Fruit fly (Drosophila melanogaster) whole organism, embryonic: ENCODE measurements around the gene IRSp53.
A peak's percentile ranks its signal among the peaks of the same experiment; 100 is the strongest.

ENCODE experiments used
- Abd-B ChIP-seq: fragments of 200-800 bp; sonication (Bioruptor generic); optimal IDR thresholded peaks from 2 replicates; lab custom pipeline; 2018; ENCODE audit warnings: missing biosample characterization, mild to moderate bottlenecking, missing genetic modification characterization, moderate library complexity
- Antp ChIP-seq: fragments of 200-800 bp; sonication (Bioruptor generic); optimal IDR thresholded peaks from 3 replicates; lab custom pipeline; 2016; ENCODE audit warnings: missing biosample characterization, missing genetic modification characterization
- Atf-2 ChIP-seq: fragments of 200-800 bp; sonication (Bioruptor generic); optimal IDR thresholded peaks from 2 replicates; lab custom pipeline; 2016; ENCODE audit warnings: missing biosample characterization, missing genetic modification characterization
- CG10431 ChIP-seq: fragments of 200-800 bp; sonication (Bioruptor generic); optimal IDR thresholded peaks from 3 replicates; lab custom pipeline; 2018; ENCODE audit warnings: missing biosample characterization, mild to moderate bottlenecking, missing genetic modification characterization
- CG11504 ChIP-seq: fragments of 200-800 bp; sonication (Bioruptor generic); optimal IDR thresholded peaks from 3 replicates; lab custom pipeline; 2019; ENCODE audit warnings: missing biosample characterization, mild to moderate bottlenecking, missing genetic modification characterization, moderate library complexity
- CG12769 ChIP-seq: fragments of 200-800 bp; sonication (Bioruptor generic); optimal IDR thresholded peaks from 2 replicates; lab custom pipeline; 2019; ENCODE audit warnings: missing biosample characterization, mild to moderate bottlenecking, missing genetic modification characterization, moderate library complexity
- CG15601 ChIP-seq: fragments of 200-800 bp; sonication (Bioruptor generic); optimal IDR thresholded peaks from 3 replicates; lab custom pipeline; 2019; ENCODE audit warnings: missing biosample characterization, mild to moderate bottlenecking, missing genetic modification characterization, moderate library complexity
- CG16863 ChIP-seq: fragments of 200-800 bp; sonication (Bioruptor generic); optimal IDR thresholded peaks from 3 replicates; lab custom pipeline; 2016; ENCODE audit warnings: missing biosample characterization, missing genetic modification characterization
- CG17361 ChIP-seq: fragments of 200-800 bp; sonication (Bioruptor generic); IDR thresholded peaks from 3 replicates; pipeline ENCODE4 v1.3.6; 2022; ENCODE audit warnings: missing biosample characterization, missing genetic modification characterization
- CG3065 ChIP-seq: fragments of 200-800 bp; sonication (Bioruptor generic); optimal IDR thresholded peaks from 2 replicates; lab custom pipeline; 2016; ENCODE audit warnings: missing biosample characterization, missing genetic modification characterization
- CG32767 ChIP-seq: fragments of 200-800 bp; sonication (Bioruptor generic); IDR thresholded peaks from 2 replicates; pipeline ENCODE4 v1.3.6; 2022; ENCODE audit warnings: missing biosample characterization, missing genetic modification characterization
- CG32772 ChIP-seq: fragments of 200-800 bp; sonication (Bioruptor generic); IDR thresholded peaks from 2 replicates; pipeline ENCODE4 v1.3.6; 2022; ENCODE audit warnings: missing biosample characterization, missing genetic modification characterization
- CG4360 ChIP-seq: fragments of 200-800 bp; sonication (Bioruptor generic); IDR thresholded peaks from 2 replicates; pipeline ENCODE4 v1.3.6; 2022; ENCODE audit warnings: missing biosample characterization, missing genetic modification characterization
- CG6254 ChIP-seq: fragments of 200-800 bp; sonication (Bioruptor generic); optimal IDR thresholded peaks from 3 replicates; lab custom pipeline; 2017; ENCODE audit warnings: mild to moderate bottlenecking, missing biosample characterization, missing genetic modification reagents, missing genetic modification characterization
- CG6272 ChIP-seq: fragments of 200-800 bp; sonication (Bioruptor generic); IDR thresholded peaks from 2 replicates; pipeline ENCODE4 v1.3.6; 2022; ENCODE audit warnings: missing biosample characterization, missing genetic modification characterization
- CG8359 ChIP-seq: fragments of 200-800 bp; sonication (Bioruptor generic); optimal IDR thresholded peaks from 2 replicates; lab custom pipeline; 2017; ENCODE audit warnings: missing biosample characterization, mild to moderate bottlenecking, missing genetic modification characterization, borderline replicate concordance
- CG8924 ChIP-seq: fragments of 200-800 bp; optimal IDR thresholded peaks from 3 replicates; lab custom pipeline; 2019; ENCODE audit warnings: missing biosample characterization, mild to moderate bottlenecking, missing genetic modification characterization, moderate library complexity
- CTCF ChIP-seq: fragments of 200-800 bp; sonication (Bioruptor generic); optimal IDR thresholded peaks from 2 replicates; lab custom pipeline; 2017; ENCODE audit warnings: missing biosample characterization, mild to moderate bottlenecking, missing genetic modification characterization, moderate library complexity
- Dek ChIP-seq: fragments of 200-800 bp; sonication (Bioruptor generic); optimal IDR thresholded peaks from 3 replicates; lab custom pipeline; 2019; ENCODE audit warnings: missing biosample characterization, mild to moderate bottlenecking, missing genetic modification characterization, moderate library complexity
- Dfd ChIP-seq, 2 experiments: fragments of >200 bp; optimal IDR thresholded peaks; 2 replicates each; lab custom pipeline; 2017; ENCODE audit warnings: missing biosample characterization in 2 of 2, missing genetic modification characterization in 2 of 2
- Drgx ChIP-seq: fragments of 200-800 bp; sonication (Bioruptor generic); IDR thresholded peaks from 2 replicates; pipeline ENCODE4 v1.3.6; 2022; ENCODE audit warnings: missing biosample characterization, missing genetic modification characterization
- Fer1 ChIP-seq: fragments of 200-800 bp; sonication (Bioruptor generic); optimal IDR thresholded peaks from 2 replicates; lab custom pipeline; 2017; ENCODE audit warnings: missing biosample characterization, mild to moderate bottlenecking, missing genetic modification characterization
- Fer3 ChIP-seq: fragments of 200-800 bp; sonication (Bioruptor generic); optimal IDR thresholded peaks from 2 replicates; lab custom pipeline; 2018; ENCODE audit warnings: missing biosample characterization, mild to moderate bottlenecking, missing genetic modification characterization, moderate library complexity
- Gsc ChIP-seq: fragments of 200-800 bp; sonication (Bioruptor generic); IDR thresholded peaks from 2 replicates; pipeline ENCODE4 v1.3.6; 2022; ENCODE audit warnings: missing biosample characterization, missing genetic modification characterization
- Gug ChIP-seq: fragments of 200-800 bp; sonication (Bioruptor generic); IDR thresholded peaks from 4 replicates; pipeline ENCODE4 v1.3.6; 2022; ENCODE audit warnings: missing biosample characterization, missing genetic modification characterization
- H15 ChIP-seq: fragments of 200-800 bp; sonication (Bioruptor generic); IDR thresholded peaks from 3 replicates; pipeline ENCODE4 v1.3.6; 2022; ENCODE audit warnings: missing biosample characterization, missing genetic modification characterization
- H2.0 ChIP-seq: fragments of 200-800 bp; sonication (Bioruptor generic); IDR thresholded peaks from 2 replicates; pipeline ENCODE4 v1.3.6; 2022; ENCODE audit warnings: missing biosample characterization, missing genetic modification characterization
- Hey ChIP-seq: fragments of 200-800 bp; sonication (Bioruptor generic); optimal IDR thresholded peaks from 3 replicates; lab custom pipeline; 2018; ENCODE audit warnings: missing biosample characterization, mild to moderate bottlenecking, missing genetic modification characterization
- Lim3 ChIP-seq: fragments of 200-800 bp; sonication (Bioruptor generic); IDR thresholded peaks from 2 replicates; pipeline ENCODE4 v1.3.6; 2022; ENCODE audit warnings: missing biosample characterization, missing genetic modification characterization
- Meics ChIP-seq: fragments of 200-800 bp; sonication (Bioruptor generic); optimal IDR thresholded peaks from 2 replicates; lab custom pipeline; 2017; ENCODE audit warnings: missing biosample characterization, mild to moderate bottlenecking, missing genetic modification characterization
- Six4 ChIP-seq: fragments of 200-800 bp; sonication (Bioruptor generic); optimal IDR thresholded peaks from 2 replicates; lab custom pipeline; 2016; ENCODE audit warnings: missing biosample characterization, missing genetic modification characterization
- Spps ChIP-seq: fragments of 200-800 bp; sonication (Bioruptor generic); optimal IDR thresholded peaks from 2 replicates; lab custom pipeline; 2018; ENCODE audit warnings: missing biosample characterization, mild to moderate bottlenecking, missing genetic modification characterization
- Sry-δ ChIP-seq: fragments of 200-800 bp; sonication (Bioruptor generic); optimal IDR thresholded peaks from 2 replicates; lab custom pipeline; 2016; ENCODE audit warnings: missing biosample characterization, missing genetic modification characterization
- ab ChIP-seq: fragments of 200-800 bp; sonication (Bioruptor generic); optimal IDR thresholded peaks from 2 replicates; lab custom pipeline; 2016; ENCODE audit warnings: missing biosample characterization, missing genetic modification characterization
- bcd ChIP-seq: fragments of 200-800 bp; sonication (Bioruptor generic); optimal IDR thresholded peaks from 2 replicates; lab custom pipeline; 2017; ENCODE audit warnings: missing biosample characterization, mild to moderate bottlenecking, missing genetic modification characterization
- caup ChIP-seq: fragments of 200-800 bp; sonication (Bioruptor generic); optimal IDR thresholded peaks from 3 replicates; lab custom pipeline; 2017; ENCODE audit warnings: missing biosample characterization, mild to moderate bottlenecking, missing genetic modification characterization, moderate library complexity; ENCODE audit not compliant: severe bottlenecking
- chn ChIP-seq: fragments of 200-800 bp; sonication (Bioruptor generic); optimal IDR thresholded peaks from 2 replicates; lab custom pipeline; 2016; ENCODE audit warnings: missing biosample characterization, missing genetic modification characterization
- danr ChIP-seq: fragments of 200-800 bp; sonication (Bioruptor generic); IDR thresholded peaks from 2 replicates; pipeline ENCODE4 v1.3.6; 2022; ENCODE audit warnings: missing biosample characterization, missing genetic modification characterization
- dm ChIP-seq: fragments of 200-800 bp; sonication (Bioruptor generic); optimal IDR thresholded peaks from 3 replicates; lab custom pipeline; 2016; ENCODE audit warnings: missing biosample characterization, missing genetic modification characterization
- dmrt11E ChIP-seq: fragments of 200-800 bp; sonication (Bioruptor generic); optimal IDR thresholded peaks from 3 replicates; lab custom pipeline; 2018; ENCODE audit warnings: missing biosample characterization, mild to moderate bottlenecking, missing genetic modification characterization, moderate library complexity
- eyg ChIP-seq: fragments of 200-800 bp; sonication (Bioruptor generic); optimal IDR thresholded peaks from 3 replicates; lab custom pipeline; 2016; ENCODE audit warnings: missing biosample characterization, missing genetic modification characterization
- fru ChIP-seq: fragments of >200 bp; optimal IDR thresholded peaks from 2 replicates; lab custom pipeline; 2017
- gro ChIP-seq: fragments of 200-800 bp; sonication (Bioruptor generic); optimal IDR thresholded peaks from 2 replicates; lab custom pipeline; 2016; ENCODE audit warnings: missing biosample characterization, missing genetic modification characterization
- ham ChIP-seq: fragments of 200-800 bp; sonication (Bioruptor generic); IDR thresholded peaks from 2 replicates; pipeline ENCODE4 v1.3.6; 2022; ENCODE audit warnings: missing biosample characterization, missing genetic modification characterization
- jing ChIP-seq: fragments of 200-800 bp; sonication (Bioruptor generic); optimal IDR thresholded peaks from 2 replicates; lab custom pipeline; 2018; ENCODE audit warnings: missing biosample characterization, mild to moderate bottlenecking, missing genetic modification characterization
- pan ChIP-seq, 4 experiments: fragments of >200 bp in 3 of 4; fragments of 200-800 bp in 1 of 4; sonication (Bioruptor generic) in 1 of 4; optimal IDR thresholded peaks in 3 of 4; IDR thresholded peaks in 1 of 4; 2 replicates each; pipeline versions ENCODE4 v1.3.6 to Lab custom; 2017 to 2022; ENCODE audit warnings: missing biosample characterization in 2 of 4, missing genetic modification characterization in 2 of 4, mixed read lengths in 1 of 4
- ro ChIP-seq: fragments of 200-800 bp; sonication (Bioruptor generic); IDR thresholded peaks from 2 replicates; pipeline ENCODE4 v1.3.6; 2022; ENCODE audit warnings: missing biosample characterization, missing genetic modification characterization
- sd ChIP-seq: fragments of 200-800 bp; sonication (Bioruptor generic); optimal IDR thresholded peaks from 3 replicates; lab custom pipeline; 2018; ENCODE audit warnings: missing biosample characterization, mild to moderate bottlenecking, missing genetic modification characterization, moderate library complexity
- sim ChIP-seq: fragments of 200-800 bp; sonication (Bioruptor generic); IDR thresholded peaks from 2 replicates; pipeline ENCODE4 v1.3.6; 2022; ENCODE audit warnings: missing biosample characterization, missing genetic modification characterization
- slp2 ChIP-seq: fragments of 200-800 bp; sonication (Bioruptor generic); optimal IDR thresholded peaks from 2 replicates; lab custom pipeline; 2016; ENCODE audit warnings: missing biosample characterization, missing genetic modification characterization
- stc ChIP-seq: fragments of 200-800 bp; sonication (Bioruptor generic); IDR thresholded peaks from 2 replicates; pipeline ENCODE4 v1.3.6; 2022; ENCODE audit warnings: missing biosample characterization, missing genetic modification characterization
- unpg ChIP-seq: fragments of 200-800 bp; sonication (Bioruptor generic); optimal IDR thresholded peaks from 3 replicates; lab custom pipeline; 2018; ENCODE audit warnings: missing biosample characterization, mild to moderate bottlenecking, missing genetic modification characterization, moderate library complexity
- z ChIP-seq: fragments of 200-800 bp; sonication (Bioruptor generic); IDR thresholded peaks from 3 replicates; pipeline ENCODE4 v1.3.6; 2022; ENCODE audit warnings: missing biosample characterization, missing genetic modification characterization

IRSp53 gene

DNA sequence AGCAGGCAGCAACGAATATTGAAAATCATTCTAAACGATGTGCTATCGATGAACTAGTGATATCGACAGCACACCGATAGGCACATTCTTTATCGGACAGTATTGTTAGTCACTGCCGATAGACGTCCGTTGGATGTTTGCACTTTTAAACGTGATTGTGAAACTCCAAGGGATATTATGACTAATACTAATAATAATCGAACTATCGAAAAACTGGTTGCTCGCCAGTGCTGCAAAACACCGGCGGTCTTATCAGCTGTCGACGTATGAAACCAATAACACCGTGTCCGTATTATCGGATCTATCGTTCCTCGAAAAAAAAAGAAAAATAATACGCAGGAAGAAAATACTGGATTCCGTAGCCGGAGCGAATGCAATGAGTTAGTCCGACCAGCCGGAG is 74.7 kb downstream of the IRSp53 start, which contains the start of the genes Ube3a and CG7600 (continued):
- TF ChIP-seq CG8924 (tag; lab: Kevin White, UChicago) = peak; percentile 41
- peak; percentile 90 for TF ChIP-seq Sry-δ (GFP tag; lab: Kevin White, UChicago)
- peak; percentile 31 for TF ChIP-seq CG6254 (GFP tag; lab: Kevin White, UChicago)
- no peak for TF ChIP-seq CG4360 (GFP tag; lab: Robert Waterston, UW)
- no peak for TF ChIP-seq chn (GFP tag; lab: Kevin White, UChicago)
- TF ChIP-seq Gug (GFP tag; lab: Robert Waterston, UW) = no peak
- TF ChIP-seq Meics (GFP tag; lab: Kevin White, UChicago) = no peak
- TF ChIP-seq CG17361 (GFP tag; lab: Robert Waterston, UW) = 0 out of 3 replicates have a peak, but pooled peaks have one; percentile 41
- TF ChIP-seq CG10431 (GFP tag; lab: Kevin White, UChicago) = no peak
- no peak for TF ChIP-seq ab (GFP tag; lab: Kevin White, UChicago)
- no peak for TF ChIP-seq CG32767 (GFP tag; lab: Robert Waterston, UW)
- TF ChIP-seq ham (GFP tag; lab: Robert Waterston, UW) = no peak
- peak; percentile 56 for TF ChIP-seq CG15601
- no peak for TF ChIP-seq jing
- peak; percentile 53 for TF ChIP-seq caup
- no peak for TF ChIP-seq CG3065 (GFP tag; lab: Kevin White, UChicago)
- peak; percentile 81 for TF ChIP-seq dm (GFP tag; lab: Kevin White, UChicago)
- peak; percentile 19 for TF ChIP-seq Atf-2 (GFP tag; lab: Kevin White, UChicago)
- TF ChIP-seq eyg (GFP tag; lab: Kevin White, UChicago) = peak; percentile 67
- TF ChIP-seq dmrt11E (tag; lab: Kevin White, UChicago) = peak; percentile 11
- no peak for TF ChIP-seq CG32772 (GFP tag; lab: Robert Waterston, UW)
- TF ChIP-seq H2.0 = no peak
- peak; percentile 44 for TF ChIP-seq CG11504 (tag; lab: Kevin White, UChicago)
- TF ChIP-seq CTCF = peak; percentile 13
- TF ChIP-seq sd (tag; lab: Kevin White, UChicago) = peak; percentile 84
- peak; percentile 69 for TF ChIP-seq Fer1 (GFP tag; lab: Kevin White, UChicago)
- TF ChIP-seq gro = peak; percentile 63
- peak; percentile 40 for TF ChIP-seq bcd
- no peak for TF ChIP-seq Lim3 (GFP tag; lab: Robert Waterston, UW)
- TF ChIP-seq stc (GFP tag; lab: Robert Waterston, UW) = no peak
- no peak for TF ChIP-seq slp2 (GFP tag; lab: Kevin White, UChicago)
- peak; percentile 26 for TF ChIP-seq Fer3 (tag; lab: Kevin White, UChicago)
- no peak for TF ChIP-seq Hey (tag; lab: Kevin White, UChicago)
- no peak for TF ChIP-seq fru
- TF ChIP-seq Six4 (GFP tag; lab: Kevin White, UChicago) = peak; percentile 22
- TF ChIP-seq Spps (tag; lab: Kevin White, UChicago) = no peak
- no peak for TF ChIP-seq Gsc (GFP tag; lab: Robert Waterston, UW)
- no peak for TF ChIP-seq z (GFP tag; lab: Robert Waterston, UW)
- TF ChIP-seq H15 (GFP tag; lab: Robert Waterston, UW) = no peak
- TF ChIP-seq Abd-B (GFP tag; lab: Kevin White, UChicago) = no peak
- TF ChIP-seq Drgx (GFP tag; lab: Robert Waterston, UW) = no peak
- TF ChIP-seq CG8359 (GFP tag; lab: Kevin White, UChicago) = no peak
- TF ChIP-seq unpg = peak; percentile 37
- peak; percentile 36 for TF ChIP-seq Antp (GFP tag; lab: Kevin White, UChicago)
- TF ChIP-seq danr (GFP tag; lab: Robert Waterston, UW) = no peak
- peak; percentile 74 for TF ChIP-seq CG12769 (tag; lab: Kevin White, UChicago)
- no peak for TF ChIP-seq CG6272 (GFP tag; lab: Robert Waterston, UW)
- TF ChIP-seq CG16863 (GFP tag; lab: Kevin White, UChicago) = no peak
- TF ChIP-seq pan (optimal IDR thresholded peaks at IDR 0.05; lab: Kevin White, UChicago) = no peak
- TF ChIP-seq pan (GFP tag; optimal IDR thresholded peaks at IDR 0.05 in 1 of 2, IDR thresholded peaks at IDR 0.05 in 1 of 2) = no peak
- no peak for TF ChIP-seq Dfd (GFP tag; optimal IDR thresholded peaks at IDR 0.05; lab: Kevin White, UChicago)
- peak; percentile 18; the same call in 1 of the 2 replicates for TF ChIP-seq sim (GFP tag; lab: Robert Waterston, UW)
- TF ChIP-seq Dek (tag; lab: Kevin White, UChicago) = no peak
- no peak for TF ChIP-seq ro (GFP tag; lab: Robert Waterston, UW)
